Worm (Caenorhabditis elegans) whole organism, early embryonic: ENCODE measurements around the gene vps-2.

Source experiments
- ceh-13 ChIP-seq: fragments of 200-800 bp; sonication (Bioruptor generic); optimal IDR thresholded peaks from 2 replicates; lab custom pipeline; 2018; ENCODE audit warnings: mild to moderate bottlenecking, missing genetic modification characterization, missing compliant biosample characterization
- ets-7 ChIP-seq: sonication (generic microtip); optimal IDR thresholded peaks from 2 replicates; lab custom pipeline; 2016; ENCODE audit warnings: missing genotype, missing genetic modification characterization, missing compliant biosample characterization
- flt-1 ChIP-seq: fragments of 200-800 bp; sonication (Bioruptor generic); IDR thresholded peaks from 2 replicates; pipeline ENCODE4 v1.3.6; 2022; ENCODE audit warnings: missing genetic modification characterization, missing compliant biosample characterization
- hmg-4 ChIP-seq: fragments of 200-800 bp; sonication (Bioruptor generic); optimal IDR thresholded peaks from 2 replicates; lab custom pipeline; 2018; ENCODE audit warnings: mild to moderate bottlenecking, missing genetic modification characterization, missing compliant biosample characterization
- hnd-1 ChIP-seq: sonication (generic microtip); optimal IDR thresholded peaks from 2 replicates; lab custom pipeline; 2016; ENCODE audit warnings: missing genetic modification characterization, missing compliant biosample characterization
- scrt-1 ChIP-seq: fragments of 200-800 bp; sonication (Bioruptor generic); IDR thresholded peaks from 2 replicates; pipeline ENCODE4 v1.3.6; 2022; ENCODE audit warnings: missing genetic modification characterization, missing compliant biosample characterization
- sea-1 ChIP-seq: fragments of 200-800 bp; sonication (Bioruptor generic); conservative IDR thresholded peaks from 2 replicates; pipeline ENCODE4 v1.3.6; 2022; ENCODE audit warnings: missing genetic modification characterization, missing compliant biosample characterization
- tbx-11 ChIP-seq: fragments of 200-800 bp; sonication (Bioruptor generic); IDR thresholded peaks from 2 replicates; pipeline ENCODE4 v1.3.6; 2022; ENCODE audit warnings: missing genetic modification characterization, missing compliant biosample characterization

The vps-2 gene

DNA sequence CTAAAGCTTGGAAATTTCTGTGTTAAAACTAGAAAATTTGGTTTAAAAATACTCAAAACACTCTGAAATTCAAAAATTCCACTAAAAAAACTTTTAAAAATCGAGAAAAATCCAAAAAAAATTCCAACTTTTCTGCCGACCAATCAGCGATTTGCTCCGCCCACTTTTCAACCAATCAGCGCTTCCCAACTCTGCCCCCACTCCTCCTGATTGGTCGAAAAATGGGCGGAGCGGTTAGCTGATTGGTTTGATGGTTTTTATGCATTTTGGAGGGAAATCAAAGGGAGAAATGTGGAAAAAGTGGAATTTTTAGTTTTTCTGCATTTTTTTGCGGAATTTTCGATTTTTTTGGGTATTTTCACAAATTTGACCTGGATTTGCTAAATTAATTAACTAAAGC, 46.0 kb downstream of the vps-2 start:
- no peak for TF ChIP-seq tbx-11 (GFP tag; lab: Robert Waterston, UW)
- TF ChIP-seq ceh-13 (GFP tag; lab: Kevin White, UChicago), result no peak
- no peak for TF ChIP-seq sea-1 (GFP tag; lab: Robert Waterston, UW)
- TF ChIP-seq flt-1 (GFP tag; lab: Robert Waterston, UW), result no peak
- no peak for TF ChIP-seq ets-7
- no peak for TF ChIP-seq hmg-4 (GFP tag; lab: Kevin White, UChicago)
- no peak for TF ChIP-seq scrt-1 (GFP tag; lab: Robert Waterston, UW)
- no peak for TF ChIP-seq hnd-1 (tag; lab: Kevin White, UChicago)
